Fruit fly (Drosophila melanogaster) whole organism, embryonic: ENCODE measurements around the gene CG2182.
A peak's percentile ranks its signal among the peaks of the same experiment; 100 is the strongest.

Source experiments
- Ada2b ChIP-seq: fragments of 200-800 bp; sonication (Bioruptor generic); IDR thresholded peaks from 2 replicates; pipeline ENCODE4 v1.3.6; 2022; ENCODE audit warnings: missing biosample characterization, missing genetic modification characterization
- CG10321 ChIP-seq: fragments of 200-800 bp; sonication (Bioruptor generic); IDR thresholded peaks from 2 replicates; pipeline ENCODE4 v1.3.6; 2022; ENCODE audit warnings: missing biosample characterization, missing genetic modification characterization
- CG10462 ChIP-seq: fragments of 200-800 bp; sonication (Bioruptor generic); optimal IDR thresholded peaks from 2 replicates; lab custom pipeline; 2016; ENCODE audit warnings: missing biosample characterization, missing genetic modification characterization
- CG11695 ChIP-seq: fragments of 200-800 bp; sonication (Bioruptor generic); IDR thresholded peaks from 3 replicates; pipeline ENCODE4 v1.3.6; 2022; ENCODE audit warnings: missing biosample characterization, missing genetic modification characterization
- CG12659 ChIP-seq: fragments of 200-800 bp; sonication (Bioruptor generic); optimal IDR thresholded peaks from 3 replicates; lab custom pipeline; 2017; ENCODE audit warnings: mild to moderate bottlenecking, missing biosample characterization, missing genetic modification reagents, missing genetic modification characterization
- CG13894 ChIP-seq: fragments of 200-800 bp; sonication (Bioruptor generic); optimal IDR thresholded peaks from 3 replicates; lab custom pipeline; 2018; ENCODE audit warnings: missing biosample characterization, mild to moderate bottlenecking, missing genetic modification characterization, moderate library complexity
- CG14667 ChIP-seq: fragments of 200-800 bp; sonication (Bioruptor generic); IDR thresholded peaks from 2 replicates; pipeline ENCODE4 v1.3.6; 2022; ENCODE audit warnings: missing biosample characterization, missing genetic modification characterization
- CG14965 ChIP-seq: fragments of 200-800 bp; sonication (Bioruptor generic); optimal IDR thresholded peaks from 2 replicates; lab custom pipeline; 2016; ENCODE audit warnings: missing biosample characterization, missing genetic modification characterization, borderline replicate concordance
- CG18619 ChIP-seq: fragments of 200-800 bp; sonication (Bioruptor generic); optimal IDR thresholded peaks from 3 replicates; lab custom pipeline; 2017; ENCODE audit warnings: missing biosample characterization, mild to moderate bottlenecking, missing genetic modification characterization
- CG30431 ChIP-seq: fragments of 200-800 bp; sonication (Bioruptor generic); optimal IDR thresholded peaks from 2 replicates; lab custom pipeline; 2017; ENCODE audit warnings: missing biosample characterization, missing genetic modification characterization
- CG3065 ChIP-seq: fragments of 200-800 bp; sonication (Bioruptor generic); optimal IDR thresholded peaks from 2 replicates; lab custom pipeline; 2016; ENCODE audit warnings: missing biosample characterization, missing genetic modification characterization
- CG32767 ChIP-seq: fragments of 200-800 bp; sonication (Bioruptor generic); IDR thresholded peaks from 2 replicates; pipeline ENCODE4 v1.3.6; 2022; ENCODE audit warnings: missing biosample characterization, missing genetic modification characterization
- CG32772 ChIP-seq: fragments of 200-800 bp; sonication (Bioruptor generic); IDR thresholded peaks from 2 replicates; pipeline ENCODE4 v1.3.6; 2022; ENCODE audit warnings: missing biosample characterization, missing genetic modification characterization
- CG34224 ChIP-seq: fragments of 200-800 bp; sonication (Bioruptor generic); IDR thresholded peaks from 3 replicates; pipeline ENCODE4 v1.3.6; 2022; ENCODE audit warnings: missing biosample characterization, missing genetic modification characterization; ENCODE audit not compliant: partially characterized antibody
- CG4424 ChIP-seq: fragments of 200-800 bp; sonication (Bioruptor generic); optimal IDR thresholded peaks from 3 replicates; lab custom pipeline; 2016; ENCODE audit warnings: missing biosample characterization, missing genetic modification characterization
- CG5953 ChIP-seq: fragments of 200-800 bp; sonication (Bioruptor generic); IDR thresholded peaks from 2 replicates; pipeline ENCODE4 v1.3.6; 2022; ENCODE audit warnings: missing biosample characterization, missing genetic modification characterization
- CG7928 ChIP-seq: fragments of 200-800 bp; sonication (Bioruptor generic); optimal IDR thresholded peaks from 2 replicates; lab custom pipeline; 2017; ENCODE audit warnings: missing biosample characterization, mild to moderate bottlenecking, missing genetic modification characterization
- CG8290 ChIP-seq, 3 experiments: fragments of 200-800 bp; sonication (Bioruptor generic); optimal IDR thresholded peaks; 2 replicates each; lab custom pipeline; 2016 to 2019; ENCODE audit warnings: missing biosample characterization in 3 of 3, missing genetic modification characterization in 3 of 3, mild to moderate bottlenecking in 2 of 3, moderate library complexity in 1 of 3
- CG8478 ChIP-seq: fragments of >200 bp; optimal IDR thresholded peaks from 2 replicates; lab custom pipeline; 2018
- CG9797 ChIP-seq: fragments of 200-800 bp; sonication (Bioruptor generic); optimal IDR thresholded peaks from 3 replicates; lab custom pipeline; 2018; ENCODE audit warnings: missing biosample characterization, mild to moderate bottlenecking, missing genetic modification characterization
- Camta ChIP-seq: fragments of 200-800 bp; sonication (Bioruptor generic); optimal IDR thresholded peaks from 2 replicates; lab custom pipeline; 2016; ENCODE audit warnings: missing biosample characterization, missing genetic modification characterization
- Drgx ChIP-seq: fragments of 200-800 bp; sonication (Bioruptor generic); IDR thresholded peaks from 2 replicates; pipeline ENCODE4 v1.3.6; 2022; ENCODE audit warnings: missing biosample characterization, missing genetic modification characterization
- GATAe ChIP-seq: fragments of 200-800 bp; sonication (Bioruptor generic); conservative IDR thresholded peaks from 2 replicates; pipeline ENCODE4 v1.3.6; 2022; ENCODE audit warnings: missing biosample characterization, missing genetic modification characterization
- Gsc ChIP-seq: fragments of 200-800 bp; sonication (Bioruptor generic); IDR thresholded peaks from 2 replicates; pipeline ENCODE4 v1.3.6; 2022; ENCODE audit warnings: missing biosample characterization, missing genetic modification characterization
- Jarid2 ChIP-seq: fragments of 200-800 bp; sonication (Bioruptor generic); optimal IDR thresholded peaks from 3 replicates; lab custom pipeline; 2017; ENCODE audit warnings: mild to moderate bottlenecking, missing biosample characterization, missing genetic modification reagents, missing genetic modification characterization
- Max ChIP-seq: fragments of 200-800 bp; sonication (Bioruptor generic); optimal IDR thresholded peaks from 2 replicates; lab custom pipeline; 2016; ENCODE audit warnings: missing biosample characterization, mild to moderate bottlenecking, missing genetic modification characterization
- Oli ChIP-seq: fragments of 200-800 bp; sonication (Bioruptor generic); optimal IDR thresholded peaks from 2 replicates; lab custom pipeline; 2018; ENCODE audit warnings: missing biosample characterization, mild to moderate bottlenecking, missing genetic modification characterization, moderate library complexity
- Scr ChIP-seq: fragments of 200-800 bp; sonication (Bioruptor generic); IDR thresholded peaks from 2 replicates; pipeline ENCODE4 v1.3.6; 2022; ENCODE audit warnings: missing biosample characterization, missing genetic modification characterization; ENCODE audit not compliant: partially characterized antibody
- Sox102F ChIP-seq: fragments of 200-800 bp; sonication (Bioruptor generic); optimal IDR thresholded peaks from 2 replicates; lab custom pipeline; 2018; ENCODE audit warnings: missing biosample characterization, mild to moderate bottlenecking, missing genetic modification characterization, moderate library complexity
- ap ChIP-seq: fragments of 200-800 bp; sonication (Bioruptor generic); IDR thresholded peaks from 2 replicates; pipeline ENCODE4 v1.3.6; 2022; ENCODE audit warnings: missing biosample characterization, missing genetic modification characterization
- cas ChIP-seq: fragments of 200-800 bp; sonication (Bioruptor generic); IDR thresholded peaks from 2 replicates; pipeline ENCODE4 v1.3.6; 2022; ENCODE audit warnings: missing biosample characterization, missing genetic modification characterization
- crc ChIP-seq: fragments of 200-800 bp; sonication (Bioruptor generic); optimal IDR thresholded peaks from 2 replicates; lab custom pipeline; 2016; ENCODE audit warnings: missing biosample characterization, missing genetic modification characterization
- danr ChIP-seq: fragments of 200-800 bp; sonication (Bioruptor generic); IDR thresholded peaks from 2 replicates; pipeline ENCODE4 v1.3.6; 2022; ENCODE audit warnings: missing biosample characterization, missing genetic modification characterization
- dati ChIP-seq: fragments of 200-800 bp; sonication (Bioruptor generic); IDR thresholded peaks from 2 replicates; pipeline ENCODE4 v1.3.6; 2022; ENCODE audit warnings: missing biosample characterization, missing genetic modification characterization
- disco-r ChIP-seq: fragments of 200-800 bp; sonication (Bioruptor generic); optimal IDR thresholded peaks from 2 replicates; lab custom pipeline; 2016; ENCODE audit warnings: missing biosample characterization, missing genetic modification characterization
- dm ChIP-seq: fragments of 200-800 bp; sonication (Bioruptor generic); optimal IDR thresholded peaks from 3 replicates; lab custom pipeline; 2016; ENCODE audit warnings: missing biosample characterization, missing genetic modification characterization
- dmrt99B ChIP-seq: fragments of 200-800 bp; sonication (Bioruptor generic); optimal IDR thresholded peaks from 2 replicates; lab custom pipeline; 2018; ENCODE audit warnings: missing biosample characterization, mild to moderate bottlenecking, missing genetic modification characterization, moderate library complexity
- fd3F ChIP-seq: fragments of 200-800 bp; sonication (Bioruptor generic); optimal IDR thresholded peaks from 2 replicates; lab custom pipeline; 2018; ENCODE audit warnings: missing biosample characterization, mild to moderate bottlenecking, missing genetic modification characterization, moderate library complexity
- fd64A ChIP-seq: fragments of 200-800 bp; sonication (Bioruptor generic); optimal IDR thresholded peaks from 3 replicates; lab custom pipeline; 2018; ENCODE audit warnings: missing biosample characterization, mild to moderate bottlenecking, missing genetic modification characterization
- ftz-f1 ChIP-seq: fragments of 200-800 bp; sonication (Bioruptor generic); optimal IDR thresholded peaks from 2 replicates; lab custom pipeline; 2016; ENCODE audit warnings: missing biosample characterization, missing genetic modification characterization
- gem ChIP-seq: fragments of 200-800 bp; sonication (Bioruptor generic); optimal IDR thresholded peaks from 2 replicates; lab custom pipeline; 2019; ENCODE audit warnings: missing biosample characterization, mild to moderate bottlenecking, missing genetic modification characterization, moderate library complexity
- her ChIP-seq: fragments of 200-800 bp; sonication (Bioruptor generic); optimal IDR thresholded peaks from 2 replicates; lab custom pipeline; 2016; ENCODE audit warnings: missing biosample characterization, missing genetic modification characterization
- hth ChIP-seq: fragments of >200 bp; optimal IDR thresholded peaks from 2 replicates; lab custom pipeline; 2017; ENCODE audit warnings: inconsistent platforms
- ind ChIP-seq: fragments of 200-800 bp; sonication (Bioruptor generic); optimal IDR thresholded peaks from 3 replicates; lab custom pipeline; 2016; ENCODE audit warnings: missing biosample characterization, missing genetic modification characterization
- nerfin-1 ChIP-seq: fragments of 200-800 bp; sonication (Bioruptor generic); optimal IDR thresholded peaks from 3 replicates; lab custom pipeline; 2019; ENCODE audit warnings: missing biosample characterization, mild to moderate bottlenecking, missing genetic modification characterization, moderate library complexity
- nerfin-2 ChIP-seq: fragments of 200-800 bp; sonication (Bioruptor generic); IDR thresholded peaks from 2 replicates; pipeline ENCODE4 v1.3.6; 2022; ENCODE audit warnings: missing biosample characterization, missing genetic modification characterization; ENCODE audit not compliant: partially characterized antibody
- phol ChIP-seq: fragments of 200-800 bp; sonication (Bioruptor generic); optimal IDR thresholded peaks from 3 replicates; lab custom pipeline; 2018; ENCODE audit warnings: missing biosample characterization, mild to moderate bottlenecking, missing genetic modification characterization, moderate library complexity
- pita ChIP-seq: fragments of 200-800 bp; sonication (Bioruptor generic); optimal IDR thresholded peaks from 2 replicates; lab custom pipeline; 2017; ENCODE audit warnings: missing biosample characterization, mild to moderate bottlenecking, missing genetic modification characterization
- ranshi ChIP-seq: fragments of 200-800 bp; sonication (Bioruptor generic); IDR thresholded peaks from 2 replicates; pipeline ENCODE4 v1.3.6; 2022; ENCODE audit warnings: missing biosample characterization, missing genetic modification characterization
- sug ChIP-seq: fragments of 200-800 bp; optimal IDR thresholded peaks from 2 replicates; lab custom pipeline; 2019; ENCODE audit warnings: missing biosample characterization, mild to moderate bottlenecking, missing genetic modification characterization, moderate library complexity
- twi ChIP-seq: fragments of 200-800 bp; optimal IDR thresholded peaks from 2 replicates; lab custom pipeline; 2019; ENCODE audit warnings: missing biosample characterization, mild to moderate bottlenecking, missing genetic modification characterization, moderate library complexity
- wdn ChIP-seq: fragments of 200-800 bp; sonication (Bioruptor generic); IDR thresholded peaks from 2 replicates; pipeline ENCODE4 v1.3.6; 2022; ENCODE audit warnings: missing biosample characterization, missing genetic modification characterization
- wek ChIP-seq: fragments of 200-800 bp; sonication (Bioruptor generic); optimal IDR thresholded peaks from 3 replicates; lab custom pipeline; 2018; ENCODE audit warnings: missing biosample characterization, mild to moderate bottlenecking, missing genetic modification characterization, moderate library complexity

Gene CG2182

DNA sequence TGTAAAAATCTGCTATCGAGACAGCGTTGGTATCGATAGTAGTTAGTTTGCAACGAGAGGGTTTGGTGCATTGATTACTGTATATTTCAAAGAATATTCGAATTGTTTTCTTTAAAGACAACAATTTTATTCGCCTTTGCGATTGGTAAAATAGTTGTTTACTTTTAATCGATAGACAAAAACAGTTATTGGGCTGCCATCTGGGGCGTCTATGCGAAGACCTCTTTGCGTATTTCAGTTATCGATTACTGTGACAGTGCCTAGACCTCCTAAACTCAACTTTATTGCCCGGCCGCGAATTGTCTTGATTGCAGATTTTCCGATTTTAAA is 46.6 kb downstream of the CG2182 start, which contains the start of gene Atu (continued):
- no peak for TF ChIP-seq CG14965
- TF ChIP-seq CG10321, result no peak
- TF ChIP-seq pita (GFP tag; lab: Kevin White, UChicago), result no peak
- no peak for TF ChIP-seq ap (GFP tag; lab: Robert Waterston, UW)
- TF ChIP-seq ranshi, result no peak
- TF ChIP-seq ftz-f1 (GFP tag; lab: Kevin White, UChicago), result no peak
- no peak for TF ChIP-seq CG8290 (GFP tag; optimal IDR thresholded peaks at IDR 0.05; lab: Kevin White, UChicago)
- TF ChIP-seq CG8290 (tag; optimal IDR thresholded peaks at IDR 0.05; lab: Kevin White, UChicago), result peak in 1 of 2 experiments; percentile 57
- peak; percentile 10 for TF ChIP-seq her
- TF ChIP-seq cas (GFP tag; lab: Robert Waterston, UW), result no peak
- TF ChIP-seq wdn (GFP tag; lab: Robert Waterston, UW), result no peak
- TF ChIP-seq gem (tag; lab: Kevin White, UChicago), result no peak
- no peak for TF ChIP-seq Jarid2 (GFP tag; lab: Kevin White, UChicago)
- no peak for TF ChIP-seq disco-r (GFP tag; lab: Kevin White, UChicago)
- no peak for TF ChIP-seq CG32767
- TF ChIP-seq CG10462 (GFP tag; lab: Kevin White, UChicago), result no peak
- TF ChIP-seq CG14667, result no peak
- peak; percentile 64 for TF ChIP-seq sug (tag; lab: Kevin White, UChicago)
- TF ChIP-seq dmrt99B, result no peak
- no peak for TF ChIP-seq CG8478 (lab: Kevin White, UChicago)
- TF ChIP-seq hth, result no peak
- TF ChIP-seq nerfin-2 (GFP tag; lab: Robert Waterston, UW), result peak; percentile 85
- TF ChIP-seq CG11695, result no peak
- no peak for TF ChIP-seq dm
- no peak for TF ChIP-seq CG18619
- TF ChIP-seq CG12659, result peak; percentile 74
- no peak for TF ChIP-seq wek (GFP tag; lab: Kevin White, UChicago)
- TF ChIP-seq fd64A (GFP tag; lab: Kevin White, UChicago), result no peak
- no peak for TF ChIP-seq Gsc
- no peak for TF ChIP-seq dati (GFP tag; lab: Robert Waterston, UW)
- TF ChIP-seq Oli (tag; lab: Kevin White, UChicago), result no peak
- TF ChIP-seq ind (GFP tag; lab: Kevin White, UChicago), result peak; percentile 43
- TF ChIP-seq phol, result peak; percentile 66
- TF ChIP-seq crc (GFP tag; lab: Kevin White, UChicago), result no peak
- TF ChIP-seq CG3065, result no peak
- TF ChIP-seq GATAe (GFP tag; lab: Robert Waterston, UW), result no peak
- TF ChIP-seq danr, result no peak
- peak; percentile 31 for TF ChIP-seq twi (tag; lab: Kevin White, UChicago)
- peak; percentile 17 for TF ChIP-seq CG4424 (GFP tag; lab: Kevin White, UChicago)
- no peak for TF ChIP-seq Drgx (GFP tag; lab: Robert Waterston, UW)
- TF ChIP-seq CG32772 (GFP tag; lab: Robert Waterston, UW), result no peak
- peak; percentile 94 for TF ChIP-seq Scr (GFP tag; lab: Robert Waterston, UW)
- no peak for TF ChIP-seq Sox102F (GFP tag; lab: Kevin White, UChicago)
- TF ChIP-seq CG5953 (GFP tag; lab: Robert Waterston, UW), result no peak
- TF ChIP-seq Ada2b (GFP tag; lab: Robert Waterston, UW), result no peak
- TF ChIP-seq Max (GFP tag; lab: Kevin White, UChicago), result peak; percentile 3
- TF ChIP-seq CG7928 (GFP tag; lab: Kevin White, UChicago), result peak; percentile 51
- peak; percentile 94 for TF ChIP-seq CG34224 (GFP tag; lab: Robert Waterston, UW)
- TF ChIP-seq nerfin-1 (tag; lab: Kevin White, UChicago), result peak; percentile 18
- peak; percentile 19 for TF ChIP-seq CG9797 (GFP tag; lab: Kevin White, UChicago)
- no peak for TF ChIP-seq Camta (GFP tag; lab: Kevin White, UChicago)
- TF ChIP-seq CG30431 (GFP tag; lab: Kevin White, UChicago), result no peak
- TF ChIP-seq fd3F, result no peak
- TF ChIP-seq CG13894 (tag; lab: Kevin White, UChicago), result peak; percentile 17
